Fruit fly (Drosophila melanogaster) whole organism, adult: ENCODE measurements around the gene CG43707.

Experiments
- CG12768 ChIP-seq: fragments of 200-800 bp; sonication (Bioruptor generic); optimal IDR thresholded peaks from 2 replicates; lab custom pipeline; 2017; ENCODE audit warnings: missing biosample characterization, missing genetic modification characterization, mild to moderate bottlenecking, moderate library complexity, missing genetic modification reagents
- CG14711 ChIP-seq: fragments of 200-800 bp; sonication (Bioruptor generic); optimal IDR thresholded peaks from 2 replicates; lab custom pipeline; 2018; ENCODE audit warnings: missing biosample characterization, mild to moderate bottlenecking, missing genetic modification characterization, moderate library complexity
- CG33017 ChIP-seq: fragments of 200-800 bp; sonication (Bioruptor generic); optimal IDR thresholded peaks from 2 replicates; lab custom pipeline; 2018; ENCODE audit warnings: missing biosample characterization, mild to moderate bottlenecking, missing genetic modification characterization, moderate library complexity
- CG7045 ChIP-seq: fragments of 200-800 bp; sonication (Bioruptor generic); optimal IDR thresholded peaks from 2 replicates; lab custom pipeline; 2017; ENCODE audit warnings: missing biosample characterization, mild to moderate bottlenecking, missing genetic modification characterization
- CG7101 ChIP-seq: fragments of 200-800 bp; sonication (Bioruptor generic); optimal IDR thresholded peaks from 2 replicates; lab custom pipeline; 2018; ENCODE audit warnings: missing biosample characterization, mild to moderate bottlenecking, missing genetic modification characterization, moderate library complexity
- Clk ChIP-seq: fragments of 200-800 bp; sonication (Bioruptor generic); optimal IDR thresholded peaks from 2 replicates; lab custom pipeline; 2017; ENCODE audit warnings: missing biosample characterization, missing genetic modification characterization
- Crg-1 ChIP-seq: fragments of 200-800 bp; sonication (Bioruptor generic); optimal IDR thresholded peaks from 2 replicates; lab custom pipeline; 2016; ENCODE audit warnings: missing biosample characterization, missing genetic modification characterization
- Hr96 ChIP-seq: fragments of 200-800 bp; sonication (Bioruptor generic); optimal IDR thresholded peaks from 2 replicates; lab custom pipeline; 2016; ENCODE audit warnings: missing biosample characterization, missing genetic modification characterization
- Mnt ChIP-seq: fragments of 200-800 bp; sonication (Bioruptor generic); optimal IDR thresholded peaks from 2 replicates; lab custom pipeline; 2016; ENCODE audit warnings: missing biosample characterization, mild to moderate bottlenecking, missing genetic modification characterization
- bab1 ChIP-seq: fragments of 200-800 bp; sonication (Bioruptor generic); optimal IDR thresholded peaks from 3 replicates; lab custom pipeline; 2019; ENCODE audit warnings: missing biosample characterization, mild to moderate bottlenecking, missing genetic modification characterization, moderate library complexity
- cic ChIP-seq: fragments of 200-800 bp; sonication (Bioruptor generic); optimal IDR thresholded peaks from 2 replicates; lab custom pipeline; 2017; ENCODE audit warnings: missing biosample characterization, mild to moderate bottlenecking, missing genetic modification characterization, moderate library complexity
- cnc ChIP-seq, 2 experiments: fragments of >200 bp; optimal IDR thresholded peaks; 2 replicates each; lab custom pipeline; 2017
- pad ChIP-seq: fragments of 200-800 bp; sonication (Bioruptor generic); optimal IDR thresholded peaks from 3 replicates; lab custom pipeline; 2017; ENCODE audit warnings: missing biosample characterization, missing genetic modification characterization, mild to moderate bottlenecking, moderate library complexity, missing genetic modification reagents
- tj ChIP-seq: fragments of 200-800 bp; sonication (Bioruptor generic); optimal IDR thresholded peaks from 3 replicates; lab custom pipeline; 2017; ENCODE audit warnings: missing biosample characterization, mild to moderate bottlenecking, missing genetic modification characterization, moderate library complexity
- toe ChIP-seq: fragments of 200-800 bp; sonication (Bioruptor generic); optimal IDR thresholded peaks from 2 replicates; lab custom pipeline; 2016; ENCODE audit warnings: missing biosample characterization, missing genetic modification characterization

Gene CG43707

DNA sequence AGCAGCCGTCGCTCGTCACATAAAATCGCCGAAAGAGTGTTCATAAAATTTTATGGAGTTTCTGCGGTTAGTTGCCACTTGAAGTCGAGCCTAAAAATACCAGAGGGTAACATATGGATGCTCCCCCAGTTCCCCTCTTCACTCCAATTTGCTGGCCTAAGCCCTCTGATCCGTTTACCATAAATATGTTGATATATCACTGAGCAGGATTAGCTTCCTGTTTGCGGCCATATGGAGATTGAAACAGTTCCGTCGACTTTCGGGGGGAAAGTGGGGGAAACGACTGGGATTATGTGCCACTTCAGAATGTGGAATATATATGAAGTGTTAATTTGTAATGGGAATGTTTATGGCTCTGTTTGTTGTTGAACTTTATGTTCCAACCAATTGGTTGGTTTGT lies 57.1 kb downstream of the CG43707 start:
- TF ChIP-seq CG7045 (GFP tag; lab: Kevin White, UChicago) (no peak), cnc (optimal IDR thresholded peaks at IDR 0.05; lab: Kevin White, UChicago) (no peak), pad (GFP tag; lab: Kevin White, UChicago) (no peak), Crg-1 (GFP tag; lab: Kevin White, UChicago) (no peak), CG14711 (tag; lab: Kevin White, UChicago) (no peak), cic (GFP tag; lab: Kevin White, UChicago) (no peak), CG12768 (no peak), toe (GFP tag; lab: Kevin White, UChicago) (no peak), tj (GFP tag; lab: Kevin White, UChicago) (no peak), CG7101 (tag; lab: Kevin White, UChicago) (no peak), bab1 (GFP tag; lab: Kevin White, UChicago) (no peak)

dm6 chr2L:3818903-3819302 lies 61.8 kb downstream of the CG43707 start:
- TF ChIP-seq Mnt (GFP tag; lab: Kevin White, UChicago) (no peak), bab1 (GFP tag; lab: Kevin White, UChicago) (no peak), CG33017 (no peak), cnc (optimal IDR thresholded peaks at IDR 0.05; lab: Kevin White, UChicago) (no peak), CG7045 (GFP tag; lab: Kevin White, UChicago) (no peak), Hr96 (no peak), Clk (GFP tag; lab: Kevin White, UChicago) (no peak)
